Worm (Caenorhabditis elegans): ENCODE data around the gene F32F2.4.

The F32F2.4 gene

ce11 chrV:13324933-13325760 lies 49.1 kb downstream of the F32F2.4 start, which contains the start of gene C50B6.7:
C50B6.7 (minus strand) TSS chrV:13324983.
- no peak for TF ChIP-seq tra-4 (tag; optimal IDR thresholded peaks at IDR 0.05)
- TF ChIP-seq aly-1 (tag; optimal IDR thresholded peaks at IDR 0.05): no peak
- no peak for TF ChIP-seq hnd-1 (tag; optimal IDR thresholded peaks at IDR 0.05)
- no peak for TF ChIP-seq B0310.2 (tag; optimal IDR thresholded peaks at IDR 0.05)
- no peak for TF ChIP-seq tbx-37 (GFP tag; conservative IDR thresholded peaks at IDR 0.05)
- no peak for TF ChIP-seq F13C5.2 (tag; optimal IDR thresholded peaks at IDR 0.05)
- TF ChIP-seq pes-1 (GFP tag; IDR thresholded peaks at IDR 0.05): no peak
- no peak for TF ChIP-seq tbx-11 (GFP tag; IDR thresholded peaks at IDR 0.05)
